Worm (Caenorhabditis elegans) whole organism, late embryonic: ENCODE data around the gene mtq-2.

ENCODE experiments used
- K09A11.1 ChIP-seq: sonication (generic microtip); optimal IDR thresholded peaks from 2 replicates; lab custom pipeline; 2017; ENCODE audit warnings: antibody characterized with exemption, mild to moderate bottlenecking, missing genetic modification characterization, missing compliant biosample characterization; ENCODE audit not compliant: insufficient read depth
- T23F11.4 ChIP-seq: fragments of 200-800 bp; sonication (Bioruptor generic); optimal IDR thresholded peaks from 2 replicates; lab custom pipeline; 2018; ENCODE audit warnings: mild to moderate bottlenecking, missing genetic modification characterization, missing compliant biosample characterization
- ceh-14 ChIP-seq: sonication (generic microtip); optimal IDR thresholded peaks from 2 replicates; lab custom pipeline; 2016; ENCODE audit warnings: missing genotype, missing genetic modification characterization, missing compliant biosample characterization
- ceh-9 ChIP-seq: sonication (generic microtip); optimal IDR thresholded peaks from 2 replicates; lab custom pipeline; 2016; ENCODE audit warnings: mild to moderate bottlenecking, missing genetic modification characterization, inconsistent platforms, missing compliant biosample characterization
- unc-86 ChIP-seq: sonication (generic microtip); optimal IDR thresholded peaks from 2 replicates; lab custom pipeline; 2016; ENCODE audit warnings: missing genetic modification characterization, missing compliant biosample characterization

DNA sequence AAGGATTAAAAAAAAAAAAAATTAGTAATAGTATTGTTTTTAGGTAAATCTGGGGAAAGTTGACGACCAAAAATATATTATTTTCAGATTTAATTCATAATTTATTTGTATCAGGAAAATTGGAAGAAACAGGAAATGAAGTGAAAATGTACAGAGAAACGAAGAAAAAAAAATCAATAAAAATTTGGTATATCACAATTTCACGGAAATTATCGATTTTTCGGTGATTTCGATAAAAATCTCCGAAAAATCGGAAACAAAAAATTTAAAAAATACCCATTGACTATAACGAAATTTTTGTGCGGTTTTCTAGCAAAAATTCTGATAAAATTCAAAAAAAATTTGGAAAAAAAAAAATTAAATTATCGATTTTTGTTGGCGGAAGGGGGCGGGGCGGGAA lies 3.0 kb upstream of the mtq-2 start:
- TF ChIP-seq unc-86 (tag; lab: Kevin White, UChicago): no peak
- no peak for TF ChIP-seq ceh-9 (tag; lab: Kevin White, UChicago)
- TF ChIP-seq ceh-14 (tag; lab: Kevin White, UChicago): no peak
- no peak for TF ChIP-seq T23F11.4 (GFP tag; lab: Kevin White, UChicago)
- no peak for TF ChIP-seq K09A11.1 (tag; lab: Kevin White, UChicago)
